Worm (Caenorhabditis elegans) whole organism, L3 larva: ENCODE results near the gene rnh-1.2.

Experiments used
- elt-3 ChIP-seq, 3 experiments: fragments of 150-350 bp in 1 of 3; sonication (generic microtip) in 2 of 3; optimal IDR thresholded peaks; 2 replicates in 2 of 3; 4 replicates in 1 of 3; lab custom pipeline; 2014 to 2017; ENCODE audit warnings: missing biosample characterization in 3 of 3, missing genetic modification characterization in 3 of 3
- nhr-11 ChIP-seq: fragments of 150-350 bp; optimal IDR thresholded peaks from 2 replicates; lab custom pipeline; 2014; ENCODE audit warnings: missing biosample characterization, missing genetic modification characterization
- nhr-12 ChIP-seq: fragments of 150-350 bp; optimal IDR thresholded peaks from 2 replicates; lab custom pipeline; 2014; ENCODE audit warnings: missing biosample characterization, missing genetic modification characterization
- sea-2 ChIP-seq: fragments of 150-350 bp; sonication (generic microtip); optimal IDR thresholded peaks from 4 replicates; lab custom pipeline; 2014; ENCODE audit warnings: missing biosample characterization, missing genetic modification reagents, missing genetic modification characterization
- skn-1 ChIP-seq: fragments of 150-350 bp; optimal IDR thresholded peaks from 2 replicates; lab custom pipeline; 2014; ENCODE audit warnings: missing biosample characterization, missing genetic modification characterization
- unc-39 ChIP-seq: sonication (generic microtip); optimal IDR thresholded peaks from 4 replicates; lab custom pipeline; 2017; ENCODE audit warnings: missing biosample characterization, missing genetic modification characterization

DNA sequence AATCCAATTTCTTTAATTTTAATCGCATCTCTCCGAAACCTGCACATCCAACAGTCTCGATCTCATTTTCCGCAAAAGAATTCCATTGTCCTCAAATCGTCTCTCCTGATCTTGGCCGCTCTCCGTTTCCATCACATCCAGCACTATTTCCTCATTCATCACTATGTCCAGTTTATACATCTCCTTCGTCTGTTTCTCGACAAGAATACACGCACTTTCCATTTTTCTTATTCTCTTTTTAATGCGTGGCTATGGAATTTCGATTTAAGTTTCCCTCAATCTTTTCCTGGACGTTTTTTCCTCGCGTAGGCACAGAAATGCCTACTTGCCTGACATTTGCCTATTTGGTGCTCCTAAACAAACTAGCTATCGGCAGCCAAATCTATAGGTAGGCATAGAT, 38.0 kb upstream of the rnh-1.2 start:
- TF ChIP-seq nhr-11 (no peak), skn-1 (no peak), nhr-12 (tag; lab: Kevin White, UChicago) (no peak), unc-39 (tag; lab: Kevin White, UChicago) (no peak), elt-3 (tag; optimal IDR thresholded peaks at IDR 0.05; lab: Kevin White, UChicago) (no peak), sea-2 (GFP tag; lab: Kevin White, UChicago) (no peak)
